Worm (Caenorhabditis elegans): ENCODE measurements around the gene nhr-110.

- TF ChIP-seq ces-1 (GFP tag; optimal IDR thresholded peaks at IDR 0.05) (no peak), nhr-76 (tag; optimal IDR thresholded peaks at IDR 0.05) (no peak), nhr-25 (tag; optimal IDR thresholded peaks at IDR 0.05; ENCODE audit: borderline replicate concordance, insufficient read depth) (no peak), pha-4 (GFP tag; IDR thresholded peaks at IDR 0.05) (no peak), pha-4 (tag; optimal IDR thresholded peaks at IDR 0.05) (no peak)
Observed at ce11 chrV:1607790-1608189, 16.4 kb downstream of the nhr-110 start, which contains the start of gene nhr-178.

All from whole organism, L4 larva.